Worm (Caenorhabditis elegans) whole organism, mixed stage, embryonic: Measurements from ENCODE around the gene F01G10.6.

Source experiments
- elt-1 ChIP-seq: sonication (generic microtip); optimal IDR thresholded peaks from 2 replicates; lab custom pipeline; 2017; ENCODE audit warnings: missing genetic modification characterization, mild to moderate bottlenecking, missing compliant biosample characterization, antibody characterized with exemption, moderate library complexity, borderline replicate concordance; ENCODE audit not compliant: insufficient read depth
- sptf-1 ChIP-seq: sonication (generic microtip); optimal IDR thresholded peaks from 2 replicates; lab custom pipeline; 2017; ENCODE audit warnings: mild to moderate bottlenecking, missing genetic modification characterization, moderate library complexity, missing compliant biosample characterization
- unc-62 ChIP-seq: fragments of 150-350 bp; optimal IDR thresholded peaks from 2 replicates; lab custom pipeline; 2014; ENCODE audit warnings: missing biosample characterization, missing genetic modification reagents, missing genetic modification characterization

DNA sequence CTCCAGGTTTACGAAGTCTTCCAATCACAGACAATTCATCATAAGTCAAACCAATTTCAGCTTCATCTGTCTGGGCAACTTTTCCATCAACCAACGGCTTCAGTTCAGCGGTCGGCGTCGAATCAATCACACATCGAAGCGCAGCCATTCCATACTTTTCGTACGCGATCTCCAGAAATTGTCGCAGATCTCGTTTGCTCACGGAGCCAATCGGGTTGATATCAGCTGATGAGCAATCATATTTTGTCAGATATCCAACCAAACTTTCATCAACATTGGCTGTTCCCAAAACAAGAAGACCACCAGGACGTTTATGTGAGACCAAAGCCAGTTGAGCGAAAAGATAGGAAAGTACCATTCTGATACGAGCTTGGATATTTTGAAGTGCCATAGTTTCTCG lies 12.0 kb downstream of the F01G10.6 start:
- TF ChIP-seq elt-1 (no peak), sptf-1 (tag; lab: Kevin White, UChicago) (no peak), unc-62 (GFP tag; lab: Kevin White, UChicago) (no peak)
